Worm (Caenorhabditis elegans): ENCODE results near the gene psmd-9.
A peak's percentile ranks its signal among the peaks of the same experiment; 100 is the strongest.

Gene psmd-9

DNA sequence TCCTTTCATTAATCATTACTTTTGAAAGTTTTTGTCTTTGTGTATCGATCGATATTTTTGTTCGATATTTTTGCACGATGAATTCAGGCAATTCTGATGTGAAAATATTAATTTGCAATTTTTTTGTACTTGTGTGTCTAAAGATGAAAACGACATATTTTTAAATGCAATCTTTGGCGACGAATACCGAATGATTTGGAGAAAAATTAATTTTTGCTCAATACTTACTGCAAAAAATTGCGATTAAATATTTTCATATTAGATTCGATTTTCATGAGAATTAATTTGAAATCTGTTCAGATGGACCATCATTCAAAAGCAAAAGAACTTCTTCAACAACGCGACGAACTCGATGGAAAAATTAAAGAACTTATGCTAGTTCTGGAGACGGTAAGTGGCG is at the start of gene psmd-9:
psmd-9 (plus strand) TSS at position 301 of the 400 bp plus-strand sequence.
- no peak for TF ChIP-seq madf-6 (GFP tag; IDR thresholded peaks at IDR 0.05)
- TF ChIP-seq ceh-91 (GFP tag; IDR thresholded peaks at IDR 0.05) = no peak
- no peak for TF ChIP-seq snpc-3.4 (tag; optimal IDR thresholded peaks at IDR 0.05)
- TF ChIP-seq B0019.2 (GFP tag; conservative IDR thresholded peaks at IDR 0.05) = no peak
- TF ChIP-seq K12H6.12 (tag; optimal IDR thresholded peaks at IDR 0.05) = no peak
- no peak for TF ChIP-seq mxl-1 (tag; optimal IDR thresholded peaks at IDR 0.05)

DNA sequence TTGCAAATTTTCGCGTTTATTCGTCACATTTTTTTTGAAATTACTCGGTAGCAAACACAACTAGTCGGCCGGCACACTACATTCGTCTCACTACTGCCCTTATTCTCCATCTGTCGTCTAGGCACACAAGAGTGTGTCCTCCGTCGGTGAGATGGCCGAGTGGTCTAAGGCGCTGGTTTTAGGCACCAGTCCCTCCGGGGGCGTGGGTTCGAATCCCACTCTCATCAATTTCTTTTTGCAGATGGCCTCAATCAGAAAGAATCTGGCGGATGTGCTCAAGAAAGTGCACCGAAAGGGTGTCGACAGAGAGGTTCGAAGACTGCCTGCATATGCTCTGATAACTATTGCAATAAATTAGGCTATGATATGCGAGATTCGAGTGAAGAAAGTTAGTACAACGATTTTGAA is 48.8 kb upstream of the psmd-9 start:
- TF ChIP-seq F49E8.2 (tag; optimal IDR thresholded peaks at IDR 0.05; ENCODE audit: insufficient read depth) = no peak
- TF ChIP-seq hmg-1.2 (GFP tag; IDR thresholded peaks at IDR 0.05) = peak; percentile 62
- TF ChIP-seq Y53G8AR.9 (GFP tag; conservative IDR thresholded peaks at IDR 0.05) = 0 out of 2 replicates have a peak, but pooled peaks have one; percentile 41
- peak; percentile 35 for TF ChIP-seq F57C9.4 (tag; optimal IDR thresholded peaks at IDR 0.05)
- TF ChIP-seq K12H6.12 (tag; optimal IDR thresholded peaks at IDR 0.05) = peak; percentile 69
- no peak for TF ChIP-seq Y95B8A.8 (GFP tag; IDR thresholded peaks at IDR 0.05)
- TF ChIP-seq mel-28 (tag; optimal IDR thresholded peaks at IDR 0.05; ENCODE audit: borderline replicate concordance) = no peak
- TF ChIP-seq sea-2 (GFP tag; IDR thresholded peaks at IDR 0.05) = no peak
- peak; percentile 64 for TF ChIP-seq egrh-3 (GFP tag; IDR thresholded peaks at IDR 0.05)
- peak; percentile 54 for TF ChIP-seq somi-1 (GFP tag; optimal IDR thresholded peaks at IDR 0.05)
- TF ChIP-seq dpl-1 (GFP tag; optimal IDR thresholded peaks at IDR 0.05) = no peak
- TF ChIP-seq nhr-179 (tag; optimal IDR thresholded peaks at IDR 0.05) = no peak
- no peak for TF ChIP-seq egl-44 (GFP tag; IDR thresholded peaks at IDR 0.05)
- TF ChIP-seq atf-7 (tag; optimal IDR thresholded peaks at IDR 0.05) = no peak
- peak; percentile 60 for TF ChIP-seq B0035.1 (tag; optimal IDR thresholded peaks at IDR 0.05)
- TF ChIP-seq ztf-6 (GFP tag; IDR thresholded peaks at IDR 0.05) = 0 out of 2 replicates have a peak, but pooled peaks have one; percentile 30
- TF ChIP-seq F52B5.7 (tag; optimal IDR thresholded peaks at IDR 0.05) = peak; percentile 74
- peak; percentile 64; the same call in 1 of the 2 replicates for TF ChIP-seq madf-6 (GFP tag; IDR thresholded peaks at IDR 0.05)
- TF ChIP-seq F55B11.4 (tag; optimal IDR thresholded peaks at IDR 0.05; ENCODE audit: borderline replicate concordance, insufficient read depth) = no peak
- TF ChIP-seq sdz-38 (tag; optimal IDR thresholded peaks at IDR 0.05) = no peak
- TF ChIP-seq cebp-2 (GFP tag; IDR thresholded peaks at IDR 0.05) = no peak
- TF ChIP-seq ceh-40 (GFP tag; IDR thresholded peaks at IDR 0.05) = no peak
- no peak for TF ChIP-seq B0019.2 (GFP tag; conservative IDR thresholded peaks at IDR 0.05)
- no peak for TF ChIP-seq C17E4.6 (GFP tag; IDR thresholded peaks at IDR 0.05)
- peak; percentile 48 for TF ChIP-seq fkh-3 (tag; optimal IDR thresholded peaks at IDR 0.05)
- TF ChIP-seq F10E7.11 (tag; optimal IDR thresholded peaks at IDR 0.05) = peak; percentile 28
- TF ChIP-seq ztf-18 (tag; optimal IDR thresholded peaks at IDR 0.05) = peak; percentile 51
- TF ChIP-seq hsf-1 (GFP tag; IDR thresholded peaks at IDR 0.05) = no peak
- peak; percentile 77 for TF ChIP-seq zfh-2 (GFP tag; conservative IDR thresholded peaks at IDR 0.05)
- TF ChIP-seq Y67H2A.10 (GFP tag; conservative IDR thresholded peaks at IDR 0.05) = 0 out of 2 replicates have a peak, but pooled peaks have one; percentile 46
- 0 out of 2 replicates have a peak, but pooled peaks have one; percentile 28 for TF ChIP-seq attf-6 (GFP tag; IDR thresholded peaks at IDR 0.05)
- no peak for TF ChIP-seq Y53F4B.3 (GFP tag; IDR thresholded peaks at IDR 0.05)
- peak; percentile 2 for TF ChIP-seq xnd-1 (tag; optimal IDR thresholded peaks at IDR 0.05)
- TF ChIP-seq die-1 (tag; optimal IDR thresholded peaks at IDR 0.05) = peak; percentile 61
- TF ChIP-seq hrde-1 (tag; optimal IDR thresholded peaks at IDR 0.05; ENCODE audit: borderline replicate concordance) = peak; percentile 48
- TF ChIP-seq lin-54 (GFP tag; optimal IDR thresholded peaks at IDR 0.05) = peak; percentile 60
- no peak for TF ChIP-seq madf-8 (GFP tag; conservative IDR thresholded peaks at IDR 0.05)
- TF ChIP-seq ama-1 (optimal IDR thresholded peaks at IDR 0.05) = no peak
- peak; percentile 33 to 87 for TF ChIP-seq ama-1 (GFP tag; optimal IDR thresholded peaks at IDR 0.05)
- TF ChIP-seq tlf-1 (GFP tag; optimal IDR thresholded peaks at IDR 0.05) = peak; percentile 49
- no peak for TF ChIP-seq T07F8.4 (tag; optimal IDR thresholded peaks at IDR 0.05)
- peak; percentile 25 for TF ChIP-seq nhr-80 (tag; optimal IDR thresholded peaks at IDR 0.05)
- peak; percentile 61 for TF ChIP-seq nfyb-1 (GFP tag; IDR thresholded peaks at IDR 0.05)
- TF ChIP-seq nhr-90 (tag; optimal IDR thresholded peaks at IDR 0.05) = peak; percentile 64

Data from whole organism, young adult.